Fruit fly (Drosophila melanogaster) whole organism, embryonic: ENCODE results near the gene bnl.

Source experiments
- Abd-B ChIP-seq: fragments of 200-800 bp; sonication (Bioruptor generic); optimal IDR thresholded peaks from 2 replicates; lab custom pipeline; 2018; ENCODE audit warnings: missing biosample characterization, mild to moderate bottlenecking, missing genetic modification characterization, moderate library complexity
- CG10366 ChIP-seq: fragments of 200-800 bp; sonication (Bioruptor generic); IDR thresholded peaks from 2 replicates; pipeline ENCODE4 v1.3.6; 2022; ENCODE audit warnings: missing biosample characterization, missing genetic modification characterization
- CG11247 ChIP-seq: fragments of 200-800 bp; sonication (Bioruptor generic); IDR thresholded peaks from 2 replicates; pipeline ENCODE4 v1.3.6; 2022; ENCODE audit warnings: missing biosample characterization, missing genetic modification characterization
- CG13424 ChIP-seq: fragments of 200-800 bp; sonication (Bioruptor generic); optimal IDR thresholded peaks from 2 replicates; lab custom pipeline; 2019; ENCODE audit warnings: missing biosample characterization, mild to moderate bottlenecking, missing genetic modification characterization, moderate library complexity
- CG13624 ChIP-seq: fragments of 200-800 bp; sonication (Bioruptor generic); optimal IDR thresholded peaks from 2 replicates; lab custom pipeline; 2016; ENCODE audit warnings: missing biosample characterization, missing genetic modification characterization
- CG14965 ChIP-seq: fragments of 200-800 bp; sonication (Bioruptor generic); optimal IDR thresholded peaks from 2 replicates; lab custom pipeline; 2016; ENCODE audit warnings: missing biosample characterization, missing genetic modification characterization, borderline replicate concordance
- CG17568 ChIP-seq: fragments of 200-800 bp; sonication (Bioruptor generic); optimal IDR thresholded peaks from 2 replicates; lab custom pipeline; 2018; ENCODE audit warnings: missing biosample characterization, mild to moderate bottlenecking, missing genetic modification characterization, moderate library complexity
- CG18599 ChIP-seq: fragments of 200-800 bp; sonication (Bioruptor generic); optimal IDR thresholded peaks from 3 replicates; lab custom pipeline; 2017; ENCODE audit warnings: missing biosample characterization, missing genetic modification characterization, mild to moderate bottlenecking, moderate library complexity, missing genetic modification reagents
- CG18619 ChIP-seq: fragments of 200-800 bp; sonication (Bioruptor generic); optimal IDR thresholded peaks from 3 replicates; lab custom pipeline; 2017; ENCODE audit warnings: missing biosample characterization, mild to moderate bottlenecking, missing genetic modification characterization
- CG2129 ChIP-seq: fragments of 200-800 bp; sonication (Bioruptor generic); IDR thresholded peaks from 2 replicates; pipeline ENCODE4 v1.3.6; 2022; ENCODE audit warnings: missing biosample characterization, missing genetic modification characterization; ENCODE audit not compliant: partially characterized antibody
- CG31388 ChIP-seq: fragments of 200-800 bp; sonication (Bioruptor generic); optimal IDR thresholded peaks from 2 replicates; lab custom pipeline; 2016; ENCODE audit warnings: missing biosample characterization, missing genetic modification characterization
- CG32532 ChIP-seq: fragments of 200-800 bp; sonication (Bioruptor generic); IDR thresholded peaks from 2 replicates; pipeline ENCODE4 v1.3.6; 2022; ENCODE audit warnings: missing biosample characterization, missing genetic modification characterization
- CG32772 ChIP-seq: fragments of 200-800 bp; sonication (Bioruptor generic); IDR thresholded peaks from 2 replicates; pipeline ENCODE4 v1.3.6; 2022; ENCODE audit warnings: missing biosample characterization, missing genetic modification characterization
- CG4328 ChIP-seq: fragments of 200-800 bp; sonication (Bioruptor generic); optimal IDR thresholded peaks from 3 replicates; lab custom pipeline; 2017; ENCODE audit warnings: missing biosample characterization, missing genetic modification reagents, missing genetic modification characterization
- CG4360 ChIP-seq: fragments of 200-800 bp; sonication (Bioruptor generic); IDR thresholded peaks from 2 replicates; pipeline ENCODE4 v1.3.6; 2022; ENCODE audit warnings: missing biosample characterization, missing genetic modification characterization
- CG5953 ChIP-seq: fragments of 200-800 bp; sonication (Bioruptor generic); IDR thresholded peaks from 2 replicates; pipeline ENCODE4 v1.3.6; 2022; ENCODE audit warnings: missing biosample characterization, missing genetic modification characterization
- CG9817 ChIP-seq: fragments of 200-800 bp; sonication (Bioruptor generic); optimal IDR thresholded peaks from 2 replicates; lab custom pipeline; 2018; ENCODE audit warnings: missing biosample characterization, mild to moderate bottlenecking, missing genetic modification characterization, moderate library complexity
- Dek ChIP-seq: fragments of 200-800 bp; sonication (Bioruptor generic); optimal IDR thresholded peaks from 3 replicates; lab custom pipeline; 2019; ENCODE audit warnings: missing biosample characterization, mild to moderate bottlenecking, missing genetic modification characterization, moderate library complexity
- E2f2 ChIP-seq: fragments of 200-800 bp; sonication (Bioruptor generic); IDR thresholded peaks from 2 replicates; pipeline ENCODE4 v1.3.6; 2022; ENCODE audit warnings: missing biosample characterization, missing genetic modification characterization
- GATAe ChIP-seq: fragments of 200-800 bp; sonication (Bioruptor generic); conservative IDR thresholded peaks from 2 replicates; pipeline ENCODE4 v1.3.6; 2022; ENCODE audit warnings: missing biosample characterization, missing genetic modification characterization
- Hsf ChIP-seq: fragments of 200-800 bp; sonication (Bioruptor generic); optimal IDR thresholded peaks from 3 replicates; lab custom pipeline; 2016; ENCODE audit warnings: missing biosample characterization, missing genetic modification characterization
- Oaz ChIP-seq: fragments of 200-800 bp; sonication (Bioruptor generic); IDR thresholded peaks from 2 replicates; pipeline ENCODE4 v1.3.6; 2022; ENCODE audit warnings: missing biosample characterization, missing genetic modification characterization
- PHDP ChIP-seq: fragments of 200-800 bp; sonication (Bioruptor generic); optimal IDR thresholded peaks from 3 replicates; lab custom pipeline; 2018; ENCODE audit warnings: missing biosample characterization, mild to moderate bottlenecking, missing genetic modification characterization, moderate library complexity
- Six4 ChIP-seq: fragments of 200-800 bp; sonication (Bioruptor generic); optimal IDR thresholded peaks from 2 replicates; lab custom pipeline; 2016; ENCODE audit warnings: missing biosample characterization, missing genetic modification characterization
- Sox102F ChIP-seq: fragments of 200-800 bp; sonication (Bioruptor generic); optimal IDR thresholded peaks from 2 replicates; lab custom pipeline; 2018; ENCODE audit warnings: missing biosample characterization, mild to moderate bottlenecking, missing genetic modification characterization, moderate library complexity
- Stat92E ChIP-seq, 3 experiments: fragments of >200 bp in 2 of 3; fragments of 200-800 bp in 1 of 3; sonication (Bioruptor generic) in 1 of 3; optimal IDR thresholded peaks; 2 replicates each; lab custom pipeline; 2017 to 2019; ENCODE audit warnings: missing biosample characterization in 3 of 3, missing genetic modification characterization in 3 of 3, mild to moderate bottlenecking in 1 of 3, moderate library complexity in 1 of 3
- cas ChIP-seq: fragments of 200-800 bp; sonication (Bioruptor generic); IDR thresholded peaks from 2 replicates; pipeline ENCODE4 v1.3.6; 2022; ENCODE audit warnings: missing biosample characterization, missing genetic modification characterization
- croc ChIP-seq: fragments of 200-800 bp; sonication (Bioruptor generic); conservative IDR thresholded peaks from 3 replicates; pipeline ENCODE4 v1.3.6; 2022; ENCODE audit warnings: missing biosample characterization, missing genetic modification characterization
- crp ChIP-seq, 2 experiments: fragments of 200-800 bp; sonication (Bioruptor generic); optimal IDR thresholded peaks; 2 replicates in 1 of 2; 3 replicates in 1 of 2; lab custom pipeline; 2017; ENCODE audit warnings: missing biosample characterization in 2 of 2, missing genetic modification characterization in 2 of 2, mild to moderate bottlenecking in 1 of 2, moderate library complexity in 1 of 2
- da ChIP-seq: fragments of 200-800 bp; sonication (Bioruptor generic); optimal IDR thresholded peaks from 2 replicates; lab custom pipeline; 2016; ENCODE audit warnings: missing biosample characterization, missing genetic modification characterization
- dan ChIP-seq: fragments of 200-800 bp; sonication (Bioruptor generic); IDR thresholded peaks from 2 replicates; pipeline ENCODE4 v1.3.6; 2022; ENCODE audit warnings: missing biosample characterization, missing genetic modification characterization
- esg ChIP-seq: fragments of 200-800 bp; sonication (Bioruptor generic); conservative IDR thresholded peaks from 2 replicates; pipeline ENCODE4 v1.3.6; 2022; ENCODE audit warnings: missing biosample characterization, missing genetic modification characterization
- ewg ChIP-seq: fragments of 200-800 bp; sonication (Bioruptor generic); optimal IDR thresholded peaks from 3 replicates; lab custom pipeline; 2017; ENCODE audit warnings: mild to moderate bottlenecking, missing biosample characterization, missing genetic modification reagents, missing genetic modification characterization
- eyg ChIP-seq: fragments of 200-800 bp; sonication (Bioruptor generic); optimal IDR thresholded peaks from 3 replicates; lab custom pipeline; 2016; ENCODE audit warnings: missing biosample characterization, missing genetic modification characterization
- ftz-f1 ChIP-seq: fragments of 200-800 bp; sonication (Bioruptor generic); optimal IDR thresholded peaks from 2 replicates; lab custom pipeline; 2016; ENCODE audit warnings: missing biosample characterization, missing genetic modification characterization
- gsb-n ChIP-seq: fragments of 200-800 bp; sonication (Bioruptor generic); optimal IDR thresholded peaks from 3 replicates; lab custom pipeline; 2018; ENCODE audit warnings: missing biosample characterization, mild to moderate bottlenecking, missing genetic modification characterization
- gt ChIP-seq: fragments of 200-800 bp; sonication (Bioruptor generic); IDR thresholded peaks from 2 replicates; pipeline ENCODE4 v1.3.6; 2022; ENCODE audit warnings: missing biosample characterization, missing genetic modification characterization
- jing ChIP-seq: fragments of 200-800 bp; sonication (Bioruptor generic); optimal IDR thresholded peaks from 2 replicates; lab custom pipeline; 2018; ENCODE audit warnings: missing biosample characterization, mild to moderate bottlenecking, missing genetic modification characterization
- p53 ChIP-seq: fragments of 200-800 bp; sonication (Bioruptor generic); optimal IDR thresholded peaks from 2 replicates; lab custom pipeline; 2016; ENCODE audit warnings: missing biosample characterization, missing genetic modification characterization
- pb ChIP-seq: fragments of 200-800 bp; sonication (Bioruptor generic); optimal IDR thresholded peaks from 3 replicates; lab custom pipeline; 2016; ENCODE audit warnings: missing biosample characterization, missing genetic modification characterization
- psq ChIP-seq: fragments of 200-800 bp; sonication (Bioruptor generic); optimal IDR thresholded peaks from 2 replicates; lab custom pipeline; 2017; ENCODE audit warnings: missing biosample characterization, missing genetic modification characterization
- rib ChIP-seq: fragments of 200-800 bp; sonication (Bioruptor generic); IDR thresholded peaks from 2 replicates; pipeline ENCODE4 v1.3.6; 2022; ENCODE audit warnings: missing biosample characterization, missing genetic modification characterization
- sc ChIP-seq, 3 experiments: fragments of >200 bp in 2 of 3; fragments of 200-800 bp in 1 of 3; sonication (Bioruptor generic) in 1 of 3; optimal IDR thresholded peaks; 2 replicates in 2 of 3; 3 replicates in 1 of 3; lab custom pipeline; 2017; ENCODE audit warnings: mild to moderate bottlenecking in 1 of 3, missing biosample characterization in 1 of 3, missing genetic modification characterization in 1 of 3, missing genetic modification reagents in 1 of 3
- slou ChIP-seq: fragments of 200-800 bp; sonication (Bioruptor generic); optimal IDR thresholded peaks from 3 replicates; lab custom pipeline; 2016; ENCODE audit warnings: missing biosample characterization, missing genetic modification characterization
- sna ChIP-seq: fragments of 200-800 bp; sonication (Bioruptor generic); IDR thresholded peaks from 2 replicates; pipeline ENCODE4 v1.3.6; 2022; ENCODE audit warnings: missing biosample characterization, missing genetic modification characterization; ENCODE audit not compliant: partially characterized antibody
- sug ChIP-seq: fragments of 200-800 bp; optimal IDR thresholded peaks from 2 replicates; lab custom pipeline; 2019; ENCODE audit warnings: missing biosample characterization, mild to moderate bottlenecking, missing genetic modification characterization, moderate library complexity
- tio ChIP-seq: fragments of 200-800 bp; sonication (Bioruptor generic); optimal IDR thresholded peaks from 2 replicates; lab custom pipeline; 2017; ENCODE audit warnings: missing biosample characterization, missing genetic modification characterization, inconsistent platforms
- twi ChIP-seq: fragments of 200-800 bp; optimal IDR thresholded peaks from 2 replicates; lab custom pipeline; 2019; ENCODE audit warnings: missing biosample characterization, mild to moderate bottlenecking, missing genetic modification characterization, moderate library complexity
- zen ChIP-seq: fragments of 200-800 bp; sonication (Bioruptor generic); optimal IDR thresholded peaks from 3 replicates; lab custom pipeline; 2018; ENCODE audit warnings: missing biosample characterization, mild to moderate bottlenecking, missing genetic modification characterization, moderate library complexity
- zen2 ChIP-seq: fragments of 200-800 bp; sonication (Bioruptor generic); IDR thresholded peaks from 3 replicates; pipeline ENCODE4 v1.3.6; 2022; ENCODE audit warnings: missing biosample characterization, missing genetic modification characterization; ENCODE audit not compliant: partially characterized antibody
- zfh1 ChIP-seq: fragments of 200-800 bp; sonication (Bioruptor generic); IDR thresholded peaks from 3 replicates; pipeline ENCODE4 v1.3.6; 2022; ENCODE audit warnings: missing biosample characterization, missing genetic modification characterization

bnl gene

dm6 chr3R:19802508-19802907 lies 34.1 kb downstream of the bnl start (continued):
- TF ChIP-seq twi (tag; lab: Kevin White, UChicago) (no peak), ewg (GFP tag; lab: Kevin White, UChicago) (no peak), sna (GFP tag; lab: Robert Waterston, UW) (peak; percentile 40; the same call in 1 of the 2 replicates), CG18599 (GFP tag; lab: Kevin White, UChicago) (no peak), cas (no peak), PHDP (tag; lab: Kevin White, UChicago) (no peak), eyg (no peak), ftz-f1 (GFP tag; lab: Kevin White, UChicago) (no peak), CG14965 (no peak), p53 (GFP tag; lab: Kevin White, UChicago) (no peak), zen (tag; lab: Kevin White, UChicago) (no peak), da (no peak), CG13424 (tag; lab: Kevin White, UChicago) (no peak), croc (no peak), CG17568 (GFP tag; lab: Kevin White, UChicago) (no peak), rib (GFP tag; lab: Robert Waterston, UW) (no peak), esg (GFP tag; lab: Robert Waterston, UW) (no peak), crp (GFP tag; optimal IDR thresholded peaks at IDR 0.05; lab: Kevin White, UChicago) (no peak), sc (optimal IDR thresholded peaks at IDR 0.05; lab: Kevin White, UChicago) (no peak), sc (GFP tag; optimal IDR thresholded peaks at IDR 0.05; lab: Kevin White, UChicago) (no peak), zfh1 (GFP tag; lab: Robert Waterston, UW) (no peak), CG32772 (no peak), pb (GFP tag; lab: Kevin White, UChicago) (no peak), Sox102F (GFP tag; lab: Kevin White, UChicago) (no peak), Abd-B (GFP tag; lab: Kevin White, UChicago) (no peak), tio (GFP tag; lab: Kevin White, UChicago) (no peak), CG9817 (no peak), CG4328 (GFP tag; lab: Kevin White, UChicago) (no peak), Six4 (no peak), Oaz (GFP tag; lab: Robert Waterston, UW) (no peak), psq (no peak), jing (GFP tag; lab: Kevin White, UChicago) (no peak), CG2129 (GFP tag; lab: Robert Waterston, UW) (0 out of 2 replicates have a peak, but pooled peaks have one; percentile 19), slou (no peak), Hsf (GFP tag; lab: Kevin White, UChicago) (no peak), CG31388 (GFP tag; lab: Kevin White, UChicago) (no peak), zen2 (peak; percentile 76), E2f2 (GFP tag; lab: Robert Waterston, UW) (no peak), CG13624 (GFP tag; lab: Kevin White, UChicago) (no peak), gsb-n (no peak), CG5953 (GFP tag; lab: Robert Waterston, UW) (no peak), CG11247 (no peak), Dek (tag; lab: Kevin White, UChicago) (no peak), sug (no peak), GATAe (GFP tag; lab: Robert Waterston, UW) (no peak), gt (GFP tag; lab: Robert Waterston, UW) (no peak), CG32532 (GFP tag; lab: Robert Waterston, UW) (no peak), CG4360 (GFP tag; lab: Robert Waterston, UW) (no peak), CG10366 (GFP tag; lab: Robert Waterston, UW) (no peak), Stat92E (GFP tag; optimal IDR thresholded peaks at IDR 0.05; lab: Kevin White, UChicago) (no peak), dan (no peak), CG18619 (GFP tag; lab: Kevin White, UChicago) (no peak)
